Fruit fly (Drosophila melanogaster) whole organism: ENCODE results near the gene Rpp14b.

ENCODE experiments used
- CG8478 ChIP-seq: fragments of >200 bp; optimal IDR thresholded peaks from 2 replicates; lab custom pipeline; 2018; ENCODE audit warnings: inconsistent platforms
- pan ChIP-seq: fragments of >200 bp; optimal IDR thresholded peaks from 2 replicates; lab custom pipeline; 2017
- psq ChIP-seq: fragments of >200 bp; optimal IDR thresholded peaks from 2 replicates; lab custom pipeline; 2017
- usp ChIP-seq: fragments of >200 bp; optimal IDR thresholded peaks from 2 replicates; lab custom pipeline; 2017; ENCODE audit warnings: missing biosample characterization, missing genetic modification characterization, mixed read lengths

- TF ChIP-seq usp (GFP tag; lab: Kevin White, UChicago) (no peak), pan (lab: Kevin White, UChicago) (no peak), CG8478 (lab: Kevin White, UChicago) (no peak), psq (no peak)
Observed at dm6 chr3R:30098229-30098628, 42.5 kb downstream of the Rpp14b start.
